Worm (Caenorhabditis elegans): ENCODE measurements around the gene ZK1193.2.

Gene ZK1193.2

DNA sequence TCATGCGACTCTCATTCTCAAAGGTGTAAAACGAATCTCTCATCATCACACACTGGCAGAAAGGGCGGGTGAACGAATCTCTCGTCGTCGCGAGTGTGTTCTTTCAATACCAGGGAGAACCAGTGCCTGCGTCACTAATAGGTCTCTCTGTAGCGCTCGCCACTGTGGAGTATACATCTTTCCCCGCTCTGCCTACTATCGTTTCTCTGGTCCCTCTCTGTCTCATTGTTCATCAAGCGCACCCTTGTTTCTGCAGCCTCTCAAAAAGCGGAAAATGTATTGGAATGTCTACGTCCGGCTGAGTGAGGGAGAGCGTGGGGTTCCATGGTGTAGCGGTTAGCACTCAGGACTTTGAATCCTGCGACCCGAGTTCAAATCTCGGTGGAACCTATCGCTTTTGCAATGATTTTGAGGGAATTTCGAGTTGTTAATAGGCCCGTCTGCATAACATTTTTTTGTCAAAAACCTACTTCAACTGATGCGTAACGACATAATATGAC is 15.3 kb downstream of the ZK1193.2 start:
- TF ChIP-seq ets-7 (tag; optimal IDR thresholded peaks at IDR 0.05) = peak; percentile 85
- TF ChIP-seq F13C5.2 (tag; optimal IDR thresholded peaks at IDR 0.05) = peak; percentile 96
- TF ChIP-seq ceh-36 (tag; optimal IDR thresholded peaks at IDR 0.05) = peak; percentile 80
- peak; percentile 98 for TF ChIP-seq hmg-4 (GFP tag; optimal IDR thresholded peaks at IDR 0.05)
- peak; percentile 92 for TF ChIP-seq scrt-1 (GFP tag; IDR thresholded peaks at IDR 0.05)
- no peak for TF ChIP-seq ama-1 (optimal IDR thresholded peaks at IDR 0.05)
- peak; percentile 93 for TF ChIP-seq pes-1 (GFP tag; IDR thresholded peaks at IDR 0.05)
- TF ChIP-seq flt-1 (GFP tag; IDR thresholded peaks at IDR 0.05) = peak; percentile 91
- TF ChIP-seq sea-1 (GFP tag; conservative IDR thresholded peaks at IDR 0.05) = peak; percentile 92
- peak; percentile 82 for TF ChIP-seq ceh-13 (GFP tag; optimal IDR thresholded peaks at IDR 0.05)
- peak; percentile 77 for TF ChIP-seq hnd-1 (tag; optimal IDR thresholded peaks at IDR 0.05)
- peak; percentile 93 for TF ChIP-seq tbx-11 (GFP tag; IDR thresholded peaks at IDR 0.05)
- peak; percentile 54 for TF ChIP-seq tra-4 (tag; optimal IDR thresholded peaks at IDR 0.05)
- peak; percentile 78 for TF ChIP-seq B0310.2 (tag; optimal IDR thresholded peaks at IDR 0.05)
- TF ChIP-seq tbx-37 (GFP tag; conservative IDR thresholded peaks at IDR 0.05) = peak; percentile 82
- TF ChIP-seq hmbx-1 (tag; optimal IDR thresholded peaks at IDR 0.05) = peak; percentile 71
- peak; percentile 89 for TF ChIP-seq aly-1 (tag; optimal IDR thresholded peaks at IDR 0.05)

DNA sequence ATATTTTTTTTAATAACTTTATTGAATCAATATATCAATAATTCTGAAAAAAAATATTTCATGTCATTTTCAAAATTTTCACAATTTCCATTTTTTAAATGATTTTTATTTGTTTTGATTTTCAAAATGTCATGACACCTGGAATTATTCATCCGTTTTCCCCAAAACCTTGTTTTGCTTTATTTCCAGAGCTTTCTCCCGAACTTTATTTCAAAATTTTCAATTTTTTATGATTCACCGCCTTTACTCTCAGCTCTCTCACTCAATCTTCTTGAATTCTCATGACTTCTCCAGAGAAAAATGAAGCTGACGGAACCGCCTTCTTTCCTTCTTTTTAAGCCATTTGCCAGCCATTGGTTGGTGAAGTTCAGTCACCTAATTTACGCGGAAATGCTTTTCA is 20.8 kb downstream of the ZK1193.2 start, which contains the start of gene R04A9.1:
TSS of gene R04A9.1 (plus strand) at position 301 of the 400 bp plus-strand sequence.
- TF ChIP-seq hmg-4 (GFP tag; optimal IDR thresholded peaks at IDR 0.05) (no peak), hmbx-1 (tag; optimal IDR thresholded peaks at IDR 0.05) (no peak), ama-1 (optimal IDR thresholded peaks at IDR 0.05) (no peak), B0310.2 (tag; optimal IDR thresholded peaks at IDR 0.05) (no peak), flt-1 (GFP tag; IDR thresholded peaks at IDR 0.05) (no peak), ets-7 (tag; optimal IDR thresholded peaks at IDR 0.05) (no peak)

DNA sequence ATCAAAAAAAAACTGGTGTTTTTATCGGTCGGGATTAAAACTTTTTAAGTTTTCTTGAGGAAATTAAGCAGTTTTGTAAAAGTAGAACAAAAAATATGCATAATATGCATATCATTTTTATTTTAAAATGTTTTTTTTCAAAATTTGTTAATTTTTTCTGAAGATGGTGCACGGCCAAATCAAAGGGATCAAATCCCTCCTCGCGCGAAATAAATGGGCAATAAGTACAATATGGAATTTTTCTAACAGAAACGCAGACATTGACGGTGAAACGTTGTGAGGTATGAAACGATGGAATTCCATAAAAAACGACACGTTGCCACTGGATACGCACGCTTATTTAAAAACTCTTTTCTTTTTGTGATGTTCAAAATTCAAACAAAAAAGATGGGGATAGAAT is 22.5 kb downstream of the ZK1193.2 start:
- TF ChIP-seq F13C5.2 (tag; optimal IDR thresholded peaks at IDR 0.05) (no peak), hmbx-1 (tag; optimal IDR thresholded peaks at IDR 0.05) (no peak), hnd-1 (tag; optimal IDR thresholded peaks at IDR 0.05) (no peak), tra-4 (tag; optimal IDR thresholded peaks at IDR 0.05) (no peak), ceh-13 (GFP tag; optimal IDR thresholded peaks at IDR 0.05) (no peak), hmg-4 (GFP tag; optimal IDR thresholded peaks at IDR 0.05) (no peak), sea-1 (GFP tag; conservative IDR thresholded peaks at IDR 0.05) (no peak), ama-1 (optimal IDR thresholded peaks at IDR 0.05) (no peak), scrt-1 (GFP tag; IDR thresholded peaks at IDR 0.05) (no peak), ceh-36 (tag; optimal IDR thresholded peaks at IDR 0.05) (no peak)

DNA sequence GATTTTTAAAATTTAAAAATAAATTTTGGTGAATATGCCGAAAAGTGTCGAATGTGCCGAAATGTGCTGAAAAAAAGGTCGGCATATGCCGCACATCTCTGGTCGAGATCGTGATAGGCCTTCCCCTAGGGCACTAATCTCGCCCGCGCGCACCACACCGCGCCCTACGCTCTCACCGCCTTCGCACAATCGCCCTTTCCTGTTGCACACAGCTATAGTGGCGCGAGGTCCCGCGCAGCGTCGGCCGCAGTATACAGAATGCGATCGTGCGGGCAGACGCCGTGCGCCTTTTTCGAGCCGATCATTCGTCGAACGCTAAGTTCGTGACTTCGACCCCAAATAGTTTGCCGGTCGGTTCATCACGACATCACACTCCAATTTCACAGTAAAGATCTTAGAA is 25.9 kb downstream of the ZK1193.2 start:
- TF ChIP-seq ceh-13 (GFP tag; optimal IDR thresholded peaks at IDR 0.05) (no peak), sea-1 (GFP tag; conservative IDR thresholded peaks at IDR 0.05) (peak; percentile 50; the same call in 1 of the 2 replicates), hmbx-1 (tag; optimal IDR thresholded peaks at IDR 0.05) (no peak)

DNA sequence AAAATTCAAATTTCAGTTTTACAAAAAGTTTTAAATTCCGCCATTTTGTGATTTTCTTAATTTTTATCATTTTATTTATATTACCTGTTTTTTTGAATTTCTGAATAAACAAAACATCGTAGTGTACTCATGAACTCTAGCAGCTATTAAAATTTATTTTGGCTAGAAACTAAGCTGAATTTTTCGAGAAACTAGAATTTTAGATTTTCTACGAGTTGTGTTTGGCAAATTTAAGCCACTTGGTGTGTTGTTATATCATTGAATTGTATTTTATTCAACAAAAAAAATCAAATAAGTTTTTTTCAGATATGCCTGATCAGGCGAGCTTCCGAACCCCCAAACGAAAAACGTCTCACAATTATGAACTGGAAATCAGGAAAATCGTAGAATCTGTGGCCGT is 28.2 kb downstream of the ZK1193.2 start, which contains the start of gene R04A9.6:
TSS of gene R04A9.6 (plus strand) at position 301 of the 400 bp plus-strand sequence.
- TF ChIP-seq ceh-13 (GFP tag; optimal IDR thresholded peaks at IDR 0.05) = no peak
- no peak for TF ChIP-seq scrt-1 (GFP tag; IDR thresholded peaks at IDR 0.05)
- TF ChIP-seq ets-7 (tag; optimal IDR thresholded peaks at IDR 0.05) = no peak
- no peak for TF ChIP-seq flt-1 (GFP tag; IDR thresholded peaks at IDR 0.05)
- TF ChIP-seq hnd-1 (tag; optimal IDR thresholded peaks at IDR 0.05) = no peak
- TF ChIP-seq hmg-4 (GFP tag; optimal IDR thresholded peaks at IDR 0.05) = no peak
- TF ChIP-seq pes-1 (GFP tag; IDR thresholded peaks at IDR 0.05) = no peak
- no peak for TF ChIP-seq sea-1 (GFP tag; conservative IDR thresholded peaks at IDR 0.05)
- no peak for TF ChIP-seq tra-4 (tag; optimal IDR thresholded peaks at IDR 0.05)
- no peak for TF ChIP-seq B0310.2 (tag; optimal IDR thresholded peaks at IDR 0.05)
- no peak for TF ChIP-seq ama-1 (optimal IDR thresholded peaks at IDR 0.05)
- TF ChIP-seq tbx-37 (GFP tag; conservative IDR thresholded peaks at IDR 0.05) = no peak
- no peak for TF ChIP-seq ceh-36 (tag; optimal IDR thresholded peaks at IDR 0.05)
- no peak for TF ChIP-seq F13C5.2 (tag; optimal IDR thresholded peaks at IDR 0.05)
- TF ChIP-seq tbx-11 (GFP tag; IDR thresholded peaks at IDR 0.05) = no peak
- TF ChIP-seq hmbx-1 (tag; optimal IDR thresholded peaks at IDR 0.05) = no peak
- TF ChIP-seq aly-1 (tag; optimal IDR thresholded peaks at IDR 0.05) = no peak

DNA sequence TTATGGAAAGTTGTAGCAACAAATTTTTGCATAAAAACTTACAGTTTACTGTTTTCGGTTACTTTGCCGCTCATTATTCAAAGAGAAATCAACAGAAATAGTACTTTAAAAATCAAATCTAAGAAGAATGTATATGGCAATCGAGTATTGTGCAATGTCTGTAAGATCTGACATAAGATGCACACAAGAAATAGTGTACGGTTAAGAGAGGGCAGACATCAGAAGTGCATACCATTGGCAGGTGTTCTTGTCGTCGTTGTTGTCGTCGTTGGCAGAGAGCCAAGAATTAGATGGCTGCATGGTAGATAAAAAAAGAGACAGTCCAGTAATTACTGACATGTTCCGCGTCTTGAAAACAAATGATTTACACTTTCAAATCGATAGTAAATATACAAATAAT is 30.7 kb downstream of the ZK1193.2 start, which contains the start of gene R04A9.7:
TSS of gene R04A9.7 (minus strand) at position 184 of the 400 bp plus-strand sequence.
- TF ChIP-seq ceh-36 (tag; optimal IDR thresholded peaks at IDR 0.05) (no peak), scrt-1 (GFP tag; IDR thresholded peaks at IDR 0.05) (no peak), sea-1 (GFP tag; conservative IDR thresholded peaks at IDR 0.05) (no peak), B0310.2 (tag; optimal IDR thresholded peaks at IDR 0.05) (no peak), tbx-11 (GFP tag; IDR thresholded peaks at IDR 0.05) (no peak), ets-7 (tag; optimal IDR thresholded peaks at IDR 0.05) (no peak), ceh-13 (GFP tag; optimal IDR thresholded peaks at IDR 0.05) (no peak), ama-1 (optimal IDR thresholded peaks at IDR 0.05) (no peak), aly-1 (tag; optimal IDR thresholded peaks at IDR 0.05) (no peak)

DNA sequence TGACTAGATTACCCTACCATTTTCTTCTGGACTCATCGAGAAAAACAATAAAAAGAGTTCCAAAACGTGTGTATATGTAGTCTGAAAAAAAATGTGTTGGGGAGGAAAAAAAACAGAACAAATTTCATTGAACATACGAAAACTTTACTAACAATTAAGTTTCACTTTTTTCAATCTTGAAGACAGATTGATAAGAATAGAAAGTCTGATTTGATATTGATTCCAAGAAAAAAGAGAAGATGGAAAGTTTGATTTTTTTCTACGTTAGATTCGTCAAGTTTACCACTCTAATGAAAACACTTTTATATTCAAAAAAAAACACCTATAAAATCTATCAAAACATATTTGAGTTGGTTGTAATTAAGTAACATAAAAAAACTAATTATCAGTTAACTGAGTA is 35.0 kb downstream of the ZK1193.2 start, which contains the start of gene R04A9.9:
TSS of gene R04A9.9 (minus strand) at position 101 of the 400 bp plus-strand sequence.
- TF ChIP-seq ama-1 (optimal IDR thresholded peaks at IDR 0.05) (no peak), B0310.2 (tag; optimal IDR thresholded peaks at IDR 0.05) (no peak), aly-1 (tag; optimal IDR thresholded peaks at IDR 0.05) (no peak), hnd-1 (tag; optimal IDR thresholded peaks at IDR 0.05) (no peak), hmbx-1 (tag; optimal IDR thresholded peaks at IDR 0.05) (no peak), sea-1 (GFP tag; conservative IDR thresholded peaks at IDR 0.05) (no peak), ceh-13 (GFP tag; optimal IDR thresholded peaks at IDR 0.05) (no peak), F13C5.2 (tag; optimal IDR thresholded peaks at IDR 0.05) (no peak), tbx-11 (GFP tag; IDR thresholded peaks at IDR 0.05) (no peak), ceh-36 (tag; optimal IDR thresholded peaks at IDR 0.05) (no peak)

DNA sequence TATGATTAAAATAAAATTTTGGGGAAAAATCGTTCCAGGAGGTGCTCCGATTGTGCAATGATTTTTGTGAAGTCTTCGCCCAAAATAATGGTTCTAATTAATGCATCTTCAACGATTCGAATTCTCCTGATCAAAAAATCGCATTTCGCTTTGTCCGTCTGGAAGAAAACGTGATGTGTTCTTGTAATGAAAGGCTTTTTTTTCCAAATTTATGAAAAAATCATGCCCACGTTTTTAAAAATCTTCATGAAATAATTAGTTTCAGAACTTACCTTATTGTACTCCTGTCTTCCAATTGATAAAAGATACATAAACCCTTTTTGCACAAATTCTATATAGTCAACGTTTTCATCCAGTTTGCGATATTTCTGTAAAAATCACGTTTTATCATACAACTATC is 35.9 kb downstream of the ZK1193.2 start:
- TF ChIP-seq flt-1 (GFP tag; IDR thresholded peaks at IDR 0.05) = no peak
- no peak for TF ChIP-seq aly-1 (tag; optimal IDR thresholded peaks at IDR 0.05)
- TF ChIP-seq tbx-37 (GFP tag; conservative IDR thresholded peaks at IDR 0.05) = no peak
- TF ChIP-seq ceh-36 (tag; optimal IDR thresholded peaks at IDR 0.05) = no peak
- TF ChIP-seq B0310.2 (tag; optimal IDR thresholded peaks at IDR 0.05) = no peak
- no peak for TF ChIP-seq tbx-11 (GFP tag; IDR thresholded peaks at IDR 0.05)
- TF ChIP-seq sea-1 (GFP tag; conservative IDR thresholded peaks at IDR 0.05) = no peak
- TF ChIP-seq hmbx-1 (tag; optimal IDR thresholded peaks at IDR 0.05) = no peak
- TF ChIP-seq F13C5.2 (tag; optimal IDR thresholded peaks at IDR 0.05) = no peak
- no peak for TF ChIP-seq tra-4 (tag; optimal IDR thresholded peaks at IDR 0.05)
- no peak for TF ChIP-seq scrt-1 (GFP tag; IDR thresholded peaks at IDR 0.05)
- no peak for TF ChIP-seq ets-7 (tag; optimal IDR thresholded peaks at IDR 0.05)
- no peak for TF ChIP-seq hnd-1 (tag; optimal IDR thresholded peaks at IDR 0.05)
- no peak for TF ChIP-seq ama-1 (optimal IDR thresholded peaks at IDR 0.05)
- TF ChIP-seq hmg-4 (GFP tag; optimal IDR thresholded peaks at IDR 0.05) = no peak
- TF ChIP-seq ceh-13 (GFP tag; optimal IDR thresholded peaks at IDR 0.05) = no peak
- TF ChIP-seq pes-1 (GFP tag; IDR thresholded peaks at IDR 0.05) = no peak
